Worm (Caenorhabditis elegans) whole organism, late embryonic: ENCODE measurements around the gene lido-2.

Experiments used
- K09A11.1 ChIP-seq: sonication (generic microtip); optimal IDR thresholded peaks from 2 replicates; lab custom pipeline; 2017; ENCODE audit warnings: antibody characterized with exemption, mild to moderate bottlenecking, missing genetic modification characterization, missing compliant biosample characterization; ENCODE audit not compliant: insufficient read depth
- ets-4 ChIP-seq: sonication (generic microtip); optimal IDR thresholded peaks from 2 replicates; lab custom pipeline; 2016; ENCODE audit warnings: missing genetic modification characterization, missing compliant biosample characterization
- hlh-13 ChIP-seq: fragments of 200-800 bp; sonication (Bioruptor generic); optimal IDR thresholded peaks from 2 replicates; lab custom pipeline; 2018; ENCODE audit warnings: mild to moderate bottlenecking, missing genetic modification characterization, missing compliant biosample characterization
- lim-6 ChIP-seq: sonication (generic microtip); optimal IDR thresholded peaks from 2 replicates; lab custom pipeline; 2016; ENCODE audit warnings: missing genetic modification characterization, missing compliant biosample characterization
- pag-3 ChIP-seq: sonication (generic microtip); optimal IDR thresholded peaks from 2 replicates; lab custom pipeline; 2016; ENCODE audit warnings: missing compliant biosample characterization, missing genetic modification characterization, borderline replicate concordance
- pha-4 ChIP-seq: fragments of 150-350 bp; optimal IDR thresholded peaks from 2 replicates; lab custom pipeline; 2018; ENCODE audit warnings: missing biosample characterization, missing genetic modification reagents, missing genetic modification characterization
- pros-1 ChIP-seq: fragments of 150-350 bp; optimal IDR thresholded peaks from 2 replicates; lab custom pipeline; 2014; ENCODE audit warnings: missing biosample characterization, missing genetic modification reagents, missing genetic modification characterization
- rnt-1 ChIP-seq: sonication (generic microtip); optimal IDR thresholded peaks from 2 replicates; lab custom pipeline; 2016; ENCODE audit warnings: missing genetic modification characterization, missing compliant biosample characterization
- tbx-2 ChIP-seq: sonication (generic microtip); optimal IDR thresholded peaks from 2 replicates; lab custom pipeline; 2016; ENCODE audit warnings: missing genetic modification characterization, missing compliant biosample characterization

- no peak for TF ChIP-seq pros-1
- no peak for TF ChIP-seq ets-4 (tag; lab: Kevin White, UChicago)
- no peak for TF ChIP-seq rnt-1 (tag; lab: Kevin White, UChicago)
- TF ChIP-seq pha-4 (tag; lab: Kevin White, UChicago), result no peak
- no peak for TF ChIP-seq K09A11.1
- no peak for TF ChIP-seq hlh-13
- no peak for TF ChIP-seq tbx-2 (tag; lab: Kevin White, UChicago)
- no peak for TF ChIP-seq pag-3 (tag; lab: Kevin White, UChicago)
- TF ChIP-seq lim-6 (tag; lab: Kevin White, UChicago), result no peak
Measured at ce11 chrX:17107670-17108069, 7.1 kb upstream of the lido-2 start, which contains the start of gene lido-4.
